Fruit fly (Drosophila melanogaster) S2 (cell line): ENCODE data around the gene MESR6.

Experiments
- CG8478 ChIP-seq: fragments of >200 bp; optimal IDR thresholded peaks from 2 replicates; lab custom pipeline; 2018
- CTCF ChIP-seq, 2 experiments: fragments of >200 bp; optimal IDR thresholded peaks; 2 replicates each; lab custom pipeline; 2018

DNA sequence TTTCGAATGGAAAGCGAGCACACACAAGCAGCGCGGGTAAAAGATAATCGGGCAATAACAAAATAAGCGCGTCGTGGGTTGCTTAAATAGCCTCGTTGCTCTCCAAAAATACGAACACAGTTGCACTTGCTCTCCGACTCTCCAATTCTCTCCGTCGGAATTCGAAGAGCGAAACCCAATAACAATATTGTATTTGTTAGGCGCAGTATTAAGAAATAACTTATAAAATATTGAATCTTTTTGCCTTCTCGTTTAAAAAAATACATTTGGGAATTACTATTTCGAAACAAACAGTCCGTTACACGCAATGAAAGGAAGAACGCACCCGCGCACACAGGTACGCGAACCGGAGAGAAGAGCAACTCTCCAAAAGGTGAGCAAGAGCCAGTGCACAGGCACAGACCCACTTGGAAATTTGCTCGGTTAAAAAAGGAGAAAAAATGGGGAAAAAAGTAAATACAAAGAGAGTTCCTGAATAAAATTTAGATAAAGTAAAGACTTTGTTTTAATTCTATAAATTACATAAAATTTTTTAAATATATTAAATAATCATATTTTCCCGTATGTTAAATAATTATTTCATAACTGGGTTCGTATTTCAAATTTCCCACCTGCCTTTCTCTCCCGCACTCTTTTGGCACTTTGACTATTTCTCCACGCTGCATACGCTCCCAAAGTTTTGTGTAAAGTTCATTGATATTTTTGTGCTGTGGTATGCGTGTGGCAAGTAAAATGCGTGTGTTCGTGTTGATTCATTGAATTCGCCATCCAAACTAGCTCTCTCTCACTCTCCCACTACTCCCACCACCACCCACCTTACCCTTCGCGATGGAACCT lies 5.9 kb upstream of the MESR6 start, which contains the start of gene Mkp3:
- TF ChIP-seq CTCF (optimal IDR thresholded peaks at IDR 0.05; lab: Kevin White, UChicago) = no peak
- no peak for TF ChIP-seq CG8478
